Worm (Caenorhabditis elegans) whole organism, late embryonic: ENCODE measurements around the gene swsn-6.

ENCODE experiments used
- F13H6.1 ChIP-seq: sonication (generic microtip); optimal IDR thresholded peaks from 2 replicates; lab custom pipeline; 2016; ENCODE audit warnings: missing genetic modification characterization, missing compliant biosample characterization
- K02D7.2 ChIP-seq: sonication (generic microtip); optimal IDR thresholded peaks from 2 replicates; lab custom pipeline; 2017; ENCODE audit warnings: mild to moderate bottlenecking, missing genetic modification characterization, missing compliant biosample characterization
- Y22D7AL.16 ChIP-seq: sonication (generic microtip); optimal IDR thresholded peaks from 2 replicates; lab custom pipeline; 2016; ENCODE audit warnings: missing genetic modification characterization, missing compliant biosample characterization
- ceh-14 ChIP-seq: sonication (generic microtip); optimal IDR thresholded peaks from 2 replicates; lab custom pipeline; 2016; ENCODE audit warnings: missing genotype, missing genetic modification characterization, missing compliant biosample characterization
- ceh-31 ChIP-seq: sonication (generic microtip); optimal IDR thresholded peaks from 2 replicates; lab custom pipeline; 2016; ENCODE audit warnings: missing genetic modification characterization, missing compliant biosample characterization
- ceh-48 ChIP-seq: sonication (generic microtip); optimal IDR thresholded peaks from 2 replicates; lab custom pipeline; 2016; ENCODE audit warnings: missing genetic modification characterization, inconsistent platforms, missing compliant biosample characterization
- ceh-6 ChIP-seq: fragments of 200-800 bp; sonication (Bioruptor generic); optimal IDR thresholded peaks from 2 replicates; lab custom pipeline; 2018; ENCODE audit warnings: mild to moderate bottlenecking, missing genetic modification characterization, missing compliant biosample characterization
- ceh-9 ChIP-seq: sonication (generic microtip); optimal IDR thresholded peaks from 2 replicates; lab custom pipeline; 2016; ENCODE audit warnings: mild to moderate bottlenecking, missing genetic modification characterization, inconsistent platforms, missing compliant biosample characterization
- che-1 ChIP-seq: sonication (generic microtip); optimal IDR thresholded peaks from 2 replicates; lab custom pipeline; 2016; ENCODE audit warnings: mild to moderate bottlenecking, missing genetic modification characterization, missing compliant biosample characterization
- dmd-4 ChIP-seq: sonication (generic microtip); optimal IDR thresholded peaks from 2 replicates; lab custom pipeline; 2016; ENCODE audit warnings: borderline replicate concordance, missing genetic modification characterization, missing compliant biosample characterization
- elt-2 ChIP-seq: sonication (generic microtip); optimal IDR thresholded peaks from 2 replicates; lab custom pipeline; 2016; ENCODE audit warnings: missing genetic modification reagents, missing genetic modification characterization, missing compliant biosample characterization
- elt-4 ChIP-seq: sonication (generic microtip); optimal IDR thresholded peaks from 2 replicates; lab custom pipeline; 2016; ENCODE audit warnings: missing genetic modification characterization, missing compliant biosample characterization
- ets-4 ChIP-seq: sonication (generic microtip); optimal IDR thresholded peaks from 2 replicates; lab custom pipeline; 2016; ENCODE audit warnings: missing genetic modification characterization, missing compliant biosample characterization
- eyg-1 ChIP-seq: sonication (generic microtip); optimal IDR thresholded peaks from 2 replicates; lab custom pipeline; 2016; ENCODE audit warnings: missing genotype, missing genetic modification characterization, missing compliant biosample characterization
- fkh-10 ChIP-seq: fragments of 150-350 bp; optimal IDR thresholded peaks from 2 replicates; lab custom pipeline; 2014; ENCODE audit warnings: missing biosample characterization, missing genetic modification reagents, missing genetic modification characterization
- fkh-6 ChIP-seq: sonication (generic microtip); optimal IDR thresholded peaks from 2 replicates; lab custom pipeline; 2016; ENCODE audit warnings: missing genetic modification characterization, missing compliant biosample characterization
- hlh-13 ChIP-seq: fragments of 200-800 bp; sonication (Bioruptor generic); optimal IDR thresholded peaks from 2 replicates; lab custom pipeline; 2018; ENCODE audit warnings: mild to moderate bottlenecking, missing genetic modification characterization, missing compliant biosample characterization
- hlh-15 ChIP-seq: sonication (generic microtip); optimal IDR thresholded peaks from 2 replicates; lab custom pipeline; 2016; ENCODE audit warnings: missing genetic modification characterization, missing compliant biosample characterization
- hlh-8 ChIP-seq: sonication (generic microtip); optimal IDR thresholded peaks from 2 replicates; lab custom pipeline; 2016; ENCODE audit warnings: missing genotype, missing genetic modification characterization, missing compliant biosample characterization
- lim-6 ChIP-seq: sonication (generic microtip); optimal IDR thresholded peaks from 2 replicates; lab custom pipeline; 2016; ENCODE audit warnings: missing genetic modification characterization, missing compliant biosample characterization
- lin-11 ChIP-seq: fragments of 200-800 bp; sonication (Bioruptor generic); optimal IDR thresholded peaks from 2 replicates; lab custom pipeline; 2018; ENCODE audit warnings: mild to moderate bottlenecking, missing genetic modification characterization, missing compliant biosample characterization
- mec-3 ChIP-seq: sonication (generic microtip); optimal IDR thresholded peaks from 2 replicates; lab custom pipeline; 2016; ENCODE audit warnings: borderline replicate concordance, missing genetic modification characterization, missing compliant biosample characterization
- odd-2 ChIP-seq: sonication (generic microtip); optimal IDR thresholded peaks from 2 replicates; lab custom pipeline; 2017; ENCODE audit warnings: antibody characterized with exemption, mild to moderate bottlenecking, missing genetic modification characterization, missing compliant biosample characterization
- pag-3 ChIP-seq: sonication (generic microtip); optimal IDR thresholded peaks from 2 replicates; lab custom pipeline; 2016; ENCODE audit warnings: missing compliant biosample characterization, missing genetic modification characterization, borderline replicate concordance
- pat-9 ChIP-seq: fragments of 200-800 bp; sonication (Bioruptor generic); optimal IDR thresholded peaks from 2 replicates; lab custom pipeline; 2018; ENCODE audit warnings: mild to moderate bottlenecking, missing genetic modification characterization, moderate library complexity, missing compliant biosample characterization
- pax-1 ChIP-seq: fragments of 150-350 bp; optimal IDR thresholded peaks from 2 replicates; lab custom pipeline; 2014; ENCODE audit warnings: missing biosample characterization, missing genetic modification characterization
- pros-1 ChIP-seq: fragments of 150-350 bp; optimal IDR thresholded peaks from 2 replicates; lab custom pipeline; 2014; ENCODE audit warnings: missing biosample characterization, missing genetic modification reagents, missing genetic modification characterization
- ref-2 ChIP-seq: sonication (generic microtip); optimal IDR thresholded peaks from 2 replicates; lab custom pipeline; 2016; ENCODE audit warnings: missing genetic modification characterization, missing compliant biosample characterization
- rnt-1 ChIP-seq: sonication (generic microtip); optimal IDR thresholded peaks from 2 replicates; lab custom pipeline; 2016; ENCODE audit warnings: missing genetic modification characterization, missing compliant biosample characterization
- sdc-2 ChIP-seq: sonication (generic microtip); optimal IDR thresholded peaks from 2 replicates; lab custom pipeline; 2016; ENCODE audit warnings: missing genotype, missing genetic modification characterization, missing compliant biosample characterization
- syd-9 ChIP-seq: sonication (generic microtip); optimal IDR thresholded peaks from 2 replicates; lab custom pipeline; 2016; ENCODE audit warnings: mild to moderate bottlenecking, missing genetic modification characterization, moderate library complexity, missing compliant biosample characterization
- tbx-2 ChIP-seq: sonication (generic microtip); optimal IDR thresholded peaks from 2 replicates; lab custom pipeline; 2016; ENCODE audit warnings: missing genetic modification characterization, missing compliant biosample characterization
- unc-55 ChIP-seq: sonication (generic microtip); optimal IDR thresholded peaks from 2 replicates; lab custom pipeline; 2017; ENCODE audit warnings: missing biosample characterization, missing genetic modification reagents, missing genetic modification characterization
- unc-86 ChIP-seq: sonication (generic microtip); optimal IDR thresholded peaks from 2 replicates; lab custom pipeline; 2016; ENCODE audit warnings: missing genetic modification characterization, missing compliant biosample characterization
- zip-5 ChIP-seq: sonication (generic microtip); optimal IDR thresholded peaks from 2 replicates; lab custom pipeline; 2016; ENCODE audit warnings: missing genetic modification characterization, missing compliant biosample characterization
- ztf-16 ChIP-seq: sonication (generic microtip); optimal IDR thresholded peaks from 2 replicates; lab custom pipeline; 2017; ENCODE audit warnings: missing genetic modification characterization, missing compliant biosample characterization

Gene swsn-6

DNA sequence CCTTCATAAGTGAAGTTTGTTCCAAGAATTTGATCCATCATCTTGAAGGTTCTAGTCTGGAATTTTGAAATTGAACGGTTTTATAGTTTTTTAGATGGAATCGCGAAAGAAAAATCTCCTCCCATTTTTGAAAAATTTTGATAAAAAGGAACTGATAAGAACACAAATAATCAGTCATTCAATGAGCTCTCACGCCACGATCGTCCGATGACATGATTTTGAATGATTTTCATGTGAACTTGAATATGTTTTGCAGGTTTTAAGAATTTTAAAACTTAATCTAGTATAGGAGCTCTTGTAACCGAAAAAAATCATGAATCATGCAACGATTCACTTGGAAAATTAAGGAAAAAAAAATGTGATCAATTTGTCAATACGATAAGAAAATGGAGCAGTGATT lies 17.8 kb upstream of the swsn-6 start, which contains the start of gene elo-5:
Gene elo-5, minus strand, starts transcription at position 56 of the 400 bp plus-strand sequence.
- no peak for TF ChIP-seq ets-4 (tag; lab: Kevin White, UChicago)
- TF ChIP-seq unc-86 (tag; lab: Kevin White, UChicago): no peak
- TF ChIP-seq hlh-8: no peak
- no peak for TF ChIP-seq fkh-6 (tag; lab: Kevin White, UChicago)
- peak; percentile 39 for TF ChIP-seq elt-2 (tag; lab: Kevin White, UChicago)
- no peak for TF ChIP-seq ceh-14 (tag; lab: Kevin White, UChicago)
- TF ChIP-seq F13H6.1 (tag; lab: Kevin White, UChicago): no peak
- TF ChIP-seq eyg-1 (tag; lab: Kevin White, UChicago): no peak
- TF ChIP-seq sdc-2: no peak

DNA sequence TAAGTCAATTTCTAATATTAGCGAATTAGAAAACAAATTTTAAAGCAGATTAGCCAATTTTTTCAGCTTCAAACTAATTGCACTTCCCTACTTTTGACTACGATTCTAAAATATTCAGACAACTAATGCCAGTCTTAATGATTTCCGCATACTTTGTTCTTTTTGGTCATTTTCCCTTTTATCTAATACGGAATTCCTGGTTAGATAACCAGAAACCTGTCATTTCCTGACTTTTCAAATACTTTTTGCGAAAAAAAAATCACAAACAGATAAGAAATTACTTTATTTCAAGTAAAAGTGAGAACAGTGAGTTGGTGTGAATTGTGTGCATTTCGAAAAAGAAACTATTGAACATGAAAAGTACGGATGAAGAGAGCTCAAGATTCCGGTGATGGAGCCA lies 14.7 kb upstream of the swsn-6 start:
- no peak for TF ChIP-seq che-1 (tag; lab: Kevin White, UChicago)
- TF ChIP-seq odd-2: no peak
- no peak for TF ChIP-seq lim-6 (tag; lab: Kevin White, UChicago)
- TF ChIP-seq hlh-15 (tag; lab: Kevin White, UChicago): no peak

DNA sequence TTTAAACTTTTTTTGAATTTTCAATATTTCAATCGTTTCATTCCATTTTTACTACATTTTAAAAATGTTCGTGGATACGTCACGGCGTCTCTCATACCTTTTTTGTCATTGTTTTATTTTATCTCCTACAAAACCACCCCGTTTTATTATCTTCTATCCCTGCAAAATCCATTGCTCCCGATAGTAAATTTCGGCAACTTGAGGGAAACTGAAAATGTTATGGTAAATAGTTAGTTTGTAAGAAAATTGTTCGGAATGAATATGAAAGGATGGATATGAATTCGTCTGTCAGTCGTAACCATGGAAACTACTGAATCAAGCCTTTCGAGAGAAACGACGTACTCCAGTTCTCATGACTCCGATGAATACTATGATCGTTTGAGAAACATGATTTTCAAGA lies 13.5 kb upstream of the swsn-6 start, which contains the start of gene F41H10.2:
Gene F41H10.2, plus strand, starts transcription at position 301 of the 400 bp plus-strand sequence.
- TF ChIP-seq K02D7.2 (tag; lab: Kevin White, UChicago): no peak
- TF ChIP-seq ceh-31 (tag; lab: Kevin White, UChicago): no peak
- TF ChIP-seq lin-11 (tag; lab: Kevin White, UChicago): no peak
- no peak for TF ChIP-seq elt-2 (tag; lab: Kevin White, UChicago)
- TF ChIP-seq unc-55 (GFP tag; lab: Kevin White, UChicago): no peak
- no peak for TF ChIP-seq mec-3 (tag; lab: Kevin White, UChicago)
- no peak for TF ChIP-seq ztf-16 (tag; lab: Kevin White, UChicago)
- no peak for TF ChIP-seq ceh-9 (tag; lab: Kevin White, UChicago)
- TF ChIP-seq hlh-8: no peak

DNA sequence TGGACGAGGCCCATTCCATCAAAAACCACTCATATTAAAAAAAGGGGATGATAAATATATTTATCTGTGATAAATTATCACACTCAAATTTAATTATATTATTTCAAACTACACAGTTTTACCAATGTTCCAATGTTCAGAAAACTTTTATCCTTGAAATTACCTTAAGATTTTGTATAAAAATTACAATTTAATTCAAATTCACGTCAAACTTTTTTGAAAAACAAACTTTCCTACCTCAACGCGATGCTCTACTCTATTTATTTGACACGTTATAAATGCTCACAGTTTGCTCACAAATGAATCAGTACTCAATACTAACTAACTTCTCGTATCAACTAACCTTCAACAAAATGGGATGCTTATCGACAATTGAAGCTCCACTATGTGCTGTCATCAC lies 12.2 kb upstream of the swsn-6 start, which contains the start of gene F41H10.1:
Gene F41H10.1, plus strand, starts transcription at position 301 of the 400 bp plus-strand sequence.
- TF ChIP-seq dmd-4 (tag; lab: Kevin White, UChicago) (no peak), ceh-14 (tag; lab: Kevin White, UChicago) (no peak), lim-6 (tag; lab: Kevin White, UChicago) (no peak), pat-9 (tag; lab: Kevin White, UChicago) (no peak), hlh-13 (GFP tag; lab: Kevin White, UChicago) (no peak), zip-5 (tag; lab: Kevin White, UChicago) (no peak), tbx-2 (tag; lab: Kevin White, UChicago) (no peak), elt-4 (tag; lab: Kevin White, UChicago) (no peak), pros-1 (tag; lab: Kevin White, UChicago) (no peak), syd-9 (tag; lab: Kevin White, UChicago) (no peak), pag-3 (tag; lab: Kevin White, UChicago) (no peak)

DNA sequence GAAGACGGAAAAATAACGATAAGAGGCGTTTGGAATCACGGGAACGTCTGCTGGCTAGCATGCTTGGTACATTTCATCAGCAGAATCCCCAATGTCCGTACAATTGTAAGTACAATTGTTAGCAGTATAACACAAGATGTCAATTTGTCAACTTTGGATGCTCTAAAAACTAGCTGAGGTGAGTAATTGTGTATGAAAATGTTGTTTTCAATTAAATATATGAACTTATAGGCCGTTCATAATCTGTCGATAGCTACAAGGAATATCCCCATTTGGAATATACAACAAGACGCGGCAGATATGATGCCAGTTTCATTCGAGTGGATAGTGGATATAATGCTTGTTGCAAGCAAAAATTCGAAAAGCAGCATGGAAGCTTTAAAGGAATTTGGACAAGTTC lies 9.8 kb upstream of the swsn-6 start, which contains the start of gene F41H10.12:
Gene F41H10.12, plus strand, starts transcription at position 301 of the 400 bp plus-strand sequence.
- no peak for TF ChIP-seq rnt-1 (tag; lab: Kevin White, UChicago)
- no peak for TF ChIP-seq ref-2 (tag; lab: Kevin White, UChicago)
- TF ChIP-seq unc-55 (GFP tag; lab: Kevin White, UChicago): no peak
- TF ChIP-seq zip-5 (tag; lab: Kevin White, UChicago): no peak
- no peak for TF ChIP-seq Y22D7AL.16 (tag; lab: Kevin White, UChicago)
- no peak for TF ChIP-seq ztf-16 (tag; lab: Kevin White, UChicago)
- TF ChIP-seq fkh-10 (GFP tag; lab: Kevin White, UChicago): no peak
- TF ChIP-seq pax-1: no peak
- TF ChIP-seq ceh-6 (GFP tag; lab: Kevin White, UChicago): no peak
- no peak for TF ChIP-seq ceh-48 (tag; lab: Kevin White, UChicago)
